Worm (Caenorhabditis elegans) whole organism, late embryonic: ENCODE data around the gene K03B8.14.

Source experiments
- fkh-10 ChIP-seq: fragments of 150-350 bp; optimal IDR thresholded peaks from 2 replicates; lab custom pipeline; 2014; ENCODE audit warnings: missing biosample characterization, missing genetic modification reagents, missing genetic modification characterization
- nhr-11 ChIP-seq: fragments of 150-350 bp; optimal IDR thresholded peaks from 2 replicates; lab custom pipeline; 2014; ENCODE audit warnings: missing biosample characterization, missing genetic modification characterization
- pha-4 ChIP-seq: fragments of 150-350 bp; optimal IDR thresholded peaks from 2 replicates; lab custom pipeline; 2018; ENCODE audit warnings: missing biosample characterization, missing genetic modification reagents, missing genetic modification characterization
- unc-86 ChIP-seq: sonication (generic microtip); optimal IDR thresholded peaks from 2 replicates; lab custom pipeline; 2016; ENCODE audit warnings: missing genetic modification characterization, missing compliant biosample characterization

DNA sequence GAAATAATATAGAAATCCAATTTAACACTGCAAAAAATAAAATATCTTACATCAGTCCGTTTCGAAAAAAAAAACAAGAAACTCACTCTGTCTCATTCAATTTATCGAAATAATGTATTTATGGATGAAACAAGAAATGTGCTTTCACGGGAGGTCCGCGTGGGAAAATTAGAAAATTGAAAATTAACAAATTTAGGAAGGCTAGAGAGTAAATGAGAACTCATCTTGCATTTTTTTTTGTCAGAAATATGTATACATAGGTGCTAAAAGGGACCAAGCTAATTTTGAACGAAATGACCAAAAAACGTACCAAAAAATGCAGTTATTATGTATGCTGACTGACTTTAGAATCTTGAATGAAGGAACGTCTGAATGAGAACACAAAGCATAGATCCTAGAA lies 34.3 kb downstream of the K03B8.14 start, which contains the start of gene T26H10.2:
- TF ChIP-seq fkh-10 (GFP tag; lab: Kevin White, UChicago) = no peak
- TF ChIP-seq nhr-11 (tag; lab: Kevin White, UChicago) = no peak
- TF ChIP-seq unc-86 = no peak
- no peak for TF ChIP-seq pha-4 (tag; lab: Kevin White, UChicago)
